Worm (Caenorhabditis elegans): ENCODE data around the gene srsx-25.

- TF ChIP-seq ZK546.5 (tag; optimal IDR thresholded peaks at IDR 0.05) (no peak), alr-1 (tag; optimal IDR thresholded peaks at IDR 0.05) (no peak), unc-62 (GFP tag; optimal IDR thresholded peaks at IDR 0.05) (no peak), ztf-11 (tag; optimal IDR thresholded peaks at IDR 0.05) (no peak), sem-4 (tag; optimal IDR thresholded peaks at IDR 0.05) (no peak), elt-3 (tag; optimal IDR thresholded peaks at IDR 0.05) (no peak), aly-2 (tag; optimal IDR thresholded peaks at IDR 0.05) (no peak), nhr-237 (tag; optimal IDR thresholded peaks at IDR 0.05) (no peak), ceh-16 (tag; optimal IDR thresholded peaks at IDR 0.05) (no peak), snpc-4 (tag; optimal IDR thresholded peaks at IDR 0.05) (no peak)
Observed at ce11 chrIV:13396375-13396774, 31.4 kb downstream of the srsx-25 start.

All from whole organism, L2 larva.